Worm (Caenorhabditis elegans): Measurements from ENCODE around the gene T23G5.2.

T23G5.2 gene

ce11 chrIII:9258510-9258909 is 22.4 kb upstream of the T23G5.2 start:
- no peak for TF ChIP-seq tbx-11 (GFP tag; IDR thresholded peaks at IDR 0.05)
- TF ChIP-seq hmg-4 (GFP tag; optimal IDR thresholded peaks at IDR 0.05): no peak
- no peak for TF ChIP-seq flt-1 (GFP tag; IDR thresholded peaks at IDR 0.05)
- no peak for TF ChIP-seq sea-1 (GFP tag; conservative IDR thresholded peaks at IDR 0.05)
- TF ChIP-seq B0310.2 (tag; optimal IDR thresholded peaks at IDR 0.05): no peak
- TF ChIP-seq tra-4 (tag; optimal IDR thresholded peaks at IDR 0.05): no peak
- no peak for TF ChIP-seq scrt-1 (GFP tag; IDR thresholded peaks at IDR 0.05)

- no peak for TF ChIP-seq hmbx-1 (tag; optimal IDR thresholded peaks at IDR 0.05)
- TF ChIP-seq tbx-11 (GFP tag; IDR thresholded peaks at IDR 0.05): no peak
- TF ChIP-seq scrt-1 (GFP tag; IDR thresholded peaks at IDR 0.05): no peak
- no peak for TF ChIP-seq hnd-1 (tag; optimal IDR thresholded peaks at IDR 0.05)
- no peak for TF ChIP-seq pes-1 (GFP tag; IDR thresholded peaks at IDR 0.05)
- TF ChIP-seq sea-1 (GFP tag; conservative IDR thresholded peaks at IDR 0.05): no peak
- TF ChIP-seq ets-7 (tag; optimal IDR thresholded peaks at IDR 0.05): no peak
- no peak for TF ChIP-seq aly-1 (tag; optimal IDR thresholded peaks at IDR 0.05)
- no peak for TF ChIP-seq ama-1 (optimal IDR thresholded peaks at IDR 0.05)
- no peak for TF ChIP-seq hmg-4 (GFP tag; optimal IDR thresholded peaks at IDR 0.05)
- TF ChIP-seq tra-4 (tag; optimal IDR thresholded peaks at IDR 0.05): no peak
- no peak for TF ChIP-seq tbx-37 (GFP tag; conservative IDR thresholded peaks at IDR 0.05)
- no peak for TF ChIP-seq ceh-36 (tag; optimal IDR thresholded peaks at IDR 0.05)
- TF ChIP-seq F13C5.2 (tag; optimal IDR thresholded peaks at IDR 0.05): no peak
- no peak for TF ChIP-seq flt-1 (GFP tag; IDR thresholded peaks at IDR 0.05)
- TF ChIP-seq B0310.2 (tag; optimal IDR thresholded peaks at IDR 0.05): no peak
- TF ChIP-seq ceh-13 (GFP tag; optimal IDR thresholded peaks at IDR 0.05): no peak
Observed at ce11 chrIII:9256961-9257360, 20.8 kb upstream of the T23G5.2 start, which contains the start of gene M01A8.1. Gene M01A8.1 (plus strand): TSS chrIII:9257261.

ce11 chrIII:9255801-9256200 is 19.7 kb upstream of the T23G5.2 start:
- no peak for TF ChIP-seq ceh-13 (GFP tag; optimal IDR thresholded peaks at IDR 0.05)
- TF ChIP-seq aly-1 (tag; optimal IDR thresholded peaks at IDR 0.05): no peak
- no peak for TF ChIP-seq scrt-1 (GFP tag; IDR thresholded peaks at IDR 0.05)
- TF ChIP-seq ceh-36 (tag; optimal IDR thresholded peaks at IDR 0.05): no peak
- no peak for TF ChIP-seq hmg-4 (GFP tag; optimal IDR thresholded peaks at IDR 0.05)
- no peak for TF ChIP-seq tbx-37 (GFP tag; conservative IDR thresholded peaks at IDR 0.05)
- no peak for TF ChIP-seq sea-1 (GFP tag; conservative IDR thresholded peaks at IDR 0.05)
- no peak for TF ChIP-seq tra-4 (tag; optimal IDR thresholded peaks at IDR 0.05)
- no peak for TF ChIP-seq ama-1 (optimal IDR thresholded peaks at IDR 0.05)
- TF ChIP-seq F13C5.2 (tag; optimal IDR thresholded peaks at IDR 0.05): no peak
- TF ChIP-seq pes-1 (GFP tag; IDR thresholded peaks at IDR 0.05): no peak

- no peak for TF ChIP-seq pes-1 (GFP tag; IDR thresholded peaks at IDR 0.05)
Observed at ce11 chrIII:9254988-9255387, 18.9 kb upstream of the T23G5.2 start.

ce11 chrIII:9250729-9251128 is 14.6 kb upstream of the T23G5.2 start, which contains the start of gene T02C1.2:
Gene T02C1.2 (plus strand): TSS chrIII:9251029.
- TF ChIP-seq flt-1 (GFP tag; IDR thresholded peaks at IDR 0.05) (no peak), ets-7 (tag; optimal IDR thresholded peaks at IDR 0.05) (no peak), aly-1 (tag; optimal IDR thresholded peaks at IDR 0.05) (no peak), tbx-11 (GFP tag; IDR thresholded peaks at IDR 0.05) (no peak), ceh-13 (GFP tag; optimal IDR thresholded peaks at IDR 0.05) (no peak), scrt-1 (GFP tag; IDR thresholded peaks at IDR 0.05) (no peak), hnd-1 (tag; optimal IDR thresholded peaks at IDR 0.05) (no peak), ceh-36 (tag; optimal IDR thresholded peaks at IDR 0.05) (no peak), B0310.2 (tag; optimal IDR thresholded peaks at IDR 0.05) (no peak), F13C5.2 (tag; optimal IDR thresholded peaks at IDR 0.05) (no peak), tbx-37 (GFP tag; conservative IDR thresholded peaks at IDR 0.05) (no peak)

ce11 chrIII:9247221-9247620 is 11.1 kb upstream of the T23G5.2 start, which contains the start of gene T02C1.1:
Gene T02C1.1 (plus strand): TSS chrIII:9247525.
- peak; percentile 26 for TF ChIP-seq aly-1 (tag; optimal IDR thresholded peaks at IDR 0.05)
- TF ChIP-seq F13C5.2 (tag; optimal IDR thresholded peaks at IDR 0.05): no peak

ce11 chrIII:9242675-9243074 is 6.5 kb upstream of the T23G5.2 start, which contains the start of gene dat-1:
Gene dat-1 (plus strand): TSS chrIII:9242975.
- no peak for TF ChIP-seq hmg-4 (GFP tag; optimal IDR thresholded peaks at IDR 0.05)
- no peak for TF ChIP-seq ama-1 (optimal IDR thresholded peaks at IDR 0.05)
- no peak for TF ChIP-seq tra-4 (tag; optimal IDR thresholded peaks at IDR 0.05)
- no peak for TF ChIP-seq hmbx-1 (tag; optimal IDR thresholded peaks at IDR 0.05)
- TF ChIP-seq ets-7 (tag; optimal IDR thresholded peaks at IDR 0.05): no peak
- no peak for TF ChIP-seq F13C5.2 (tag; optimal IDR thresholded peaks at IDR 0.05)
- no peak for TF ChIP-seq tbx-11 (GFP tag; IDR thresholded peaks at IDR 0.05)

ce11 chrIII:9239983-9240382 is 3.9 kb upstream of the T23G5.2 start, which contains the start of gene saeg-2:
Gene saeg-2 (plus strand): TSS chrIII:9240363.
- TF ChIP-seq F13C5.2 (tag; optimal IDR thresholded peaks at IDR 0.05): peak; percentile 17
- TF ChIP-seq ceh-13 (GFP tag; optimal IDR thresholded peaks at IDR 0.05): no peak
- TF ChIP-seq hmg-4 (GFP tag; optimal IDR thresholded peaks at IDR 0.05): peak; percentile 47

- no peak for TF ChIP-seq F13C5.2 (tag; optimal IDR thresholded peaks at IDR 0.05)
- no peak for TF ChIP-seq ceh-36 (tag; optimal IDR thresholded peaks at IDR 0.05)
- no peak for TF ChIP-seq ama-1 (optimal IDR thresholded peaks at IDR 0.05)
Observed at ce11 chrIII:9237626-9238025, 1.5 kb upstream of the T23G5.2 start.

Data from whole organism, early embryonic.